Fruit fly (Drosophila melanogaster): ENCODE measurements around the gene CG2004.

CG2004 gene

DNA sequence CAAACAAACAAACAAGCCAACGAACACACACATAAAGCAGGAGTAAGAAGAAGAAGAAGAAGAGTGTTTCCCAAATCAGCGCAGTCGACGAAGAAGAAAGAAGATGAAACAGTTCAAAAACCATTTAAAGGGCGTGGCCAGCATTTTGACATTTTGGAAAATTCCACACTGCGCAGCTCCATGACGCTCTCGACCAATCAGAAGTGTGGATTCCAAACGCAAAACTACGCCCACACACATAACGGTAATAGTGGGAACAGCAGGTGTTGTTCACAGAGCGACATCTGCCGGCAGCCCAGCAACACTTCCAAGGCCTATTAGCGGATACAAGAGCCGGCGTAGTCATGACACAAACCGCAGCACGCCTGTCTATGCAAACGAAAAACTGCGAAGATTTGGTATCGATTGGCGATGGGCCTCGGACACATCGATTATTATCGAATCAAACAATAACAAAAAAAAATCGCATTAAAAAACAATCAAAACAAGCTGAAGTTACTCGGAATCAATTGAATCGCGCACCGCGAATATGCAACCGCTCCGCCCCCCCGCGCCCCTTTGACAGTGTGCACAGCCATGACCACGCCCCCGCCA lies 38.0 kb downstream of the CG2004 start, which contains the start of gene Rubicon (continued):
- TF ChIP-seq mirr (GFP tag; optimal IDR thresholded peaks at IDR 0.05) (peak; percentile 22), Doc3 (GFP tag; IDR thresholded peaks at IDR 0.05; ENCODE audit: partially characterized antibody) (peak; percentile 79), sens-2 (GFP tag; IDR thresholded peaks at IDR 0.05) (no peak), CG17568 (GFP tag; optimal IDR thresholded peaks at IDR 0.05) (no peak), klu (GFP tag; IDR thresholded peaks at IDR 0.05) (peak; percentile 9; the same call in 1 of the 2 replicates), CG2712 (tag; optimal IDR thresholded peaks at IDR 0.05) (peak; percentile 67), CG18619 (GFP tag; optimal IDR thresholded peaks at IDR 0.05) (peak; percentile 41), CG32767 (GFP tag; IDR thresholded peaks at IDR 0.05) (no peak), dm (GFP tag; optimal IDR thresholded peaks at IDR 0.05) (peak; percentile 77), CG10654 (GFP tag; optimal IDR thresholded peaks at IDR 0.05) (no peak), CG7963 (GFP tag; IDR thresholded peaks at IDR 0.05; ENCODE audit: partially characterized antibody) (peak; percentile 85), CG16813 (GFP tag; IDR thresholded peaks at IDR 0.05; ENCODE audit: partially characterized antibody) (peak; percentile 86), CG30431 (GFP tag; optimal IDR thresholded peaks at IDR 0.05) (no peak), HLH4C (GFP tag; IDR thresholded peaks at IDR 0.05; ENCODE audit: partially characterized antibody) (peak; percentile 91), CG6689 (GFP tag; IDR thresholded peaks at IDR 0.05) (no peak), CG7987 (GFP tag; optimal IDR thresholded peaks at IDR 0.05) (peak; percentile 61), zf30C (GFP tag; optimal IDR thresholded peaks at IDR 0.05) (no peak), pros (GFP tag; optimal IDR thresholded peaks at IDR 0.05) (no peak), twi (tag; optimal IDR thresholded peaks at IDR 0.05) (no peak), Max (GFP tag; optimal IDR thresholded peaks at IDR 0.05) (no peak), salm (tag; optimal IDR thresholded peaks at IDR 0.05) (no peak), Oli (tag; optimal IDR thresholded peaks at IDR 0.05) (no peak), CG14710 (tag; optimal IDR thresholded peaks at IDR 0.05) (peak; percentile 75), CG18476 (GFP tag; optimal IDR thresholded peaks at IDR 0.05) (no peak), z (GFP tag; IDR thresholded peaks at IDR 0.05) (no peak), C15 (GFP tag; IDR thresholded peaks at IDR 0.05) (no peak), ranshi (GFP tag; IDR thresholded peaks at IDR 0.05) (no peak; the same call in 1 of the 2 replicates), wdn (GFP tag; IDR thresholded peaks at IDR 0.05) (no peak), org-1 (GFP tag; optimal IDR thresholded peaks at IDR 0.05) (no peak), bigmax (GFP tag; optimal IDR thresholded peaks at IDR 0.05) (peak; percentile 16), tna (GFP tag; IDR thresholded peaks at IDR 0.05; ENCODE audit: partially characterized antibody) (peak; percentile 84), CG6272 (GFP tag; IDR thresholded peaks at IDR 0.05) (0 out of 2 replicates have a peak, but pooled peaks have one; percentile 27), HLHmδ (GFP tag; optimal IDR thresholded peaks at IDR 0.05) (peak; percentile 76), BEAF-32 (GFP tag; optimal IDR thresholded peaks at IDR 0.05) (peak; percentile 90), ham (GFP tag; IDR thresholded peaks at IDR 0.05) (no peak), CG34376 (GFP tag; optimal IDR thresholded peaks at IDR 0.05) (peak; percentile 26), ab (GFP tag; optimal IDR thresholded peaks at IDR 0.05) (no peak), sob (GFP tag; IDR thresholded peaks at IDR 0.05) (0 out of 2 replicates have a peak, but pooled peaks have one; percentile 43), pum (GFP tag; optimal IDR thresholded peaks at IDR 0.05) (peak; percentile 16), Oaz (GFP tag; IDR thresholded peaks at IDR 0.05) (no peak), CG18764 (GFP tag; optimal IDR thresholded peaks at IDR 0.05) (no peak), Sin3A (optimal IDR thresholded peaks at IDR 0.05) (peak; percentile 8), vfl (GFP tag; optimal IDR thresholded peaks at IDR 0.05) (no peak), Aef1 (GFP tag; IDR thresholded peaks at IDR 0.05) (no peak), Ptx1 (GFP tag; IDR thresholded peaks at IDR 0.05) (peak; percentile 38), CG3163 (GFP tag; optimal IDR thresholded peaks at IDR 0.05) (peak; percentile 50), zen2 (GFP tag; IDR thresholded peaks at IDR 0.05; ENCODE audit: partially characterized antibody) (peak; percentile 83; the same call in 2 of the 3 replicates), zfh2 (GFP tag; optimal IDR thresholded peaks at IDR 0.05) (peak; percentile 4), gce (GFP tag; IDR thresholded peaks at IDR 0.05) (no peak; the same call in 2 of the 3 replicates), gt (GFP tag; IDR thresholded peaks at IDR 0.05) (no peak)

All from whole organism, embryonic.